Worm (Caenorhabditis elegans) whole organism, early embryonic: ENCODE results near the gene lips-5.

Source experiments
- ama-1 ChIP-seq: fragments of 150-350 bp; optimal IDR thresholded peaks from 2 replicates; lab custom pipeline; 2014
- ceh-13 ChIP-seq: fragments of 200-800 bp; sonication (Bioruptor generic); optimal IDR thresholded peaks from 2 replicates; lab custom pipeline; 2018; ENCODE audit warnings: mild to moderate bottlenecking, missing genetic modification characterization, missing compliant biosample characterization
- ets-7 ChIP-seq: sonication (generic microtip); optimal IDR thresholded peaks from 2 replicates; lab custom pipeline; 2016; ENCODE audit warnings: missing genotype, missing genetic modification characterization, missing compliant biosample characterization
- tbx-37 ChIP-seq: fragments of 200-800 bp; sonication (Bioruptor generic); conservative IDR thresholded peaks from 2 replicates; pipeline ENCODE4 v1.3.6; 2022; ENCODE audit warnings: missing genetic modification reagents, missing genetic modification characterization, missing compliant biosample characterization
- tra-4 ChIP-seq: sonication (generic microtip); optimal IDR thresholded peaks from 2 replicates; lab custom pipeline; 2017; ENCODE audit warnings: missing genetic modification characterization, missing compliant biosample characterization

- TF ChIP-seq ceh-13 (GFP tag; lab: Kevin White, UChicago) (no peak), tra-4 (no peak), tbx-37 (GFP tag; lab: Robert Waterston, UW) (no peak), ama-1 (lab: Kevin White, UChicago) (no peak), ets-7 (tag; lab: Kevin White, UChicago) (no peak)
Measured at ce11 chrIV:11721878-11722277, 51.7 kb downstream of the lips-5 start.
